Worm (Caenorhabditis elegans) whole organism, L4/young adult: ENCODE data around the gene Y50E8A.11.

Source experiments
- W03F9.2 ChIP-seq: fragments of 150-350 bp; optimal IDR thresholded peaks from 2 replicates; lab custom pipeline; 2014; ENCODE audit warnings: missing biosample characterization, missing genetic modification characterization
- dao-5 ChIP-seq: sonication (generic microtip); optimal IDR thresholded peaks from 2 replicates; lab custom pipeline; 2016; ENCODE audit warnings: missing genotype, missing genetic modification characterization, moderate library complexity, missing compliant biosample characterization
- him-1 ChIP-seq: sonication (generic microtip); optimal IDR thresholded peaks from 2 replicates; lab custom pipeline; 2016; ENCODE audit warnings: missing genotype, missing genetic modification reagents, missing genetic modification characterization, missing compliant biosample characterization

DNA sequence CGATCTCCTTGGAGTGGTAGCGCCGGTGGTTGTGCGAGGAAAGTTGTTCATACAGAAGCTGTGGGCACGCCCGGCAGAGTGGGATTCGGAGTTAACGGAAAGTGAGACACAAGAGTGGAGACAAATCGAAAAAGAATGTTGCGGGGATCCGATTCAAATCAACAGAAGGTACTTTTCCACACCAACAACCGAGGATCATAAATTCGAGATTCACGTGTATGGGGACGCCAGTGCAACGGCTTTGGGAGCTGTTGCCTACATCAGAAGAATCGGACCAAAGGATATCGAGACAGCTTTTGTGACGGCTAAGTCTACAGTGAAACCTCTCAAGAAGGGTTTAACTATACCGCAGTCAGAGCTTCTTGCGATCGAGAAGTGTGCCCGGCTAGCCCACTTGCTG lies 17.6 kb upstream of the Y50E8A.11 start:
- TF ChIP-seq him-1 (no peak), dao-5 (tag; lab: Kevin White, UChicago) (no peak), W03F9.2 (tag; lab: Kevin White, UChicago) (no peak)
